Fruit fly (Drosophila melanogaster): ENCODE data around the gene cv.

cv gene

dm6 chrX:5718476-5719012 is 28.7 kb downstream of the cv start (continued):
- TF ChIP-seq CG34224 (GFP tag; IDR thresholded peaks at IDR 0.05; ENCODE audit: partially characterized antibody) (no peak), CG30403 (GFP tag; optimal IDR thresholded peaks at IDR 0.05) (peak; percentile 52), Med (GFP tag) (peak; percentile 68), tap (tag; optimal IDR thresholded peaks at IDR 0.05) (peak; percentile 23), zen (tag; optimal IDR thresholded peaks at IDR 0.05) (no peak), CG8290 (GFP tag; optimal IDR thresholded peaks at IDR 0.05) (no peak), CG8290 (tag; optimal IDR thresholded peaks at IDR 0.05) (peak in 1 of 2 experiments; percentile 3), sima (GFP tag; optimal IDR thresholded peaks at IDR 0.05) (no peak), Ravus (GFP tag; IDR thresholded peaks at IDR 0.05) (no peak; the same call in 1 of the 2 replicates), lab (GFP tag; optimal IDR thresholded peaks at IDR 0.05) (peak; percentile 87), hb (GFP tag; IDR thresholded peaks at IDR 0.05; ENCODE audit: partially characterized antibody) (no peak), Dad (GFP tag; optimal IDR thresholded peaks at IDR 0.05) (no peak), amos (GFP tag; IDR thresholded peaks at IDR 0.05; ENCODE audit: partially characterized antibody) (no peak), MBD-R2 (GFP tag; IDR thresholded peaks at IDR 0.05) (peak; percentile 47; the same call in 1 of the 2 replicates), ato (GFP tag; IDR thresholded peaks at IDR 0.05; ENCODE audit: partially characterized antibody) (no peak), CG12659 (GFP tag; optimal IDR thresholded peaks at IDR 0.05) (peak; percentile 61), psq (GFP tag; optimal IDR thresholded peaks at IDR 0.05) (no peak), Ada2b (GFP tag; IDR thresholded peaks at IDR 0.05) (peak; percentile 78), pfk (GFP tag; optimal IDR thresholded peaks at IDR 0.05) (no peak), CG12299 (tag; optimal IDR thresholded peaks at IDR 0.05) (peak; percentile 8), CG9797 (GFP tag; optimal IDR thresholded peaks at IDR 0.05) (no peak), nerfin-2 (GFP tag; IDR thresholded peaks at IDR 0.05; ENCODE audit: partially characterized antibody) (no peak), CG7556 (GFP tag; optimal IDR thresholded peaks at IDR 0.05) (peak; percentile 46), zfh1 (GFP tag; IDR thresholded peaks at IDR 0.05) (peak; percentile 61; the same call in 2 of the 3 replicates), row (GFP tag; IDR thresholded peaks at IDR 0.05) (peak; percentile 83), ab (GFP tag; optimal IDR thresholded peaks at IDR 0.05) (no peak), ftz-f1 (GFP tag; optimal IDR thresholded peaks at IDR 0.05) (no peak), sens-2 (GFP tag; IDR thresholded peaks at IDR 0.05) (0 out of 2 replicates have a peak, but pooled peaks have one; percentile 22), fu2 (GFP tag; optimal IDR thresholded peaks at IDR 0.05) (no peak), Deaf1 (tag; optimal IDR thresholded peaks at IDR 0.05) (peak; percentile 27), Neu2 (GFP tag; optimal IDR thresholded peaks at IDR 0.05; ENCODE audit: borderline replicate concordance) (no peak), CG14710 (tag; optimal IDR thresholded peaks at IDR 0.05) (no peak), Poxn (GFP tag; IDR thresholded peaks at IDR 0.05) (peak; percentile 51; the same call in 1 of the 2 replicates), CG12104 (GFP tag; optimal IDR thresholded peaks at IDR 0.05) (peak; percentile 23), CG14014 (GFP tag; IDR thresholded peaks at IDR 0.05) (peak; percentile 84), corto (GFP tag; optimal IDR thresholded peaks at IDR 0.05) (peak; percentile 43), CG10979 (tag; optimal IDR thresholded peaks at IDR 0.05) (no peak), Hr51 (GFP tag; optimal IDR thresholded peaks at IDR 0.05) (peak in 1 of 2 experiments; percentile 53), sd (tag; optimal IDR thresholded peaks at IDR 0.05) (peak; percentile 86), dysf (GFP tag; IDR thresholded peaks at IDR 0.05) (peak; percentile 82), CG15269 (tag; optimal IDR thresholded peaks at IDR 0.05) (peak; percentile 81), Sox102F (GFP tag; optimal IDR thresholded peaks at IDR 0.05) (peak; percentile 58), slou (GFP tag; optimal IDR thresholded peaks at IDR 0.05) (no peak), CG13424 (tag; optimal IDR thresholded peaks at IDR 0.05) (peak; percentile 62), CG31441 (GFP tag; IDR thresholded peaks at IDR 0.05) (0 out of 2 replicates have a peak, but pooled peaks have one; percentile 35), ara (GFP tag; IDR thresholded peaks at IDR 0.05) (no peak), BEAF-32 (GFP tag; optimal IDR thresholded peaks at IDR 0.05) (no peak), lmd (GFP tag; IDR thresholded peaks at IDR 0.05) (peak; percentile 71; the same call in 1 of the 2 replicates), CG34422 (GFP tag; IDR thresholded peaks at IDR 0.05) (peak; percentile 55; the same call in 1 of the 3 replicates), Nf-YA (GFP tag; IDR thresholded peaks at IDR 0.05) (no peak)
